Fruit fly (Drosophila melanogaster) whole organism, pupa: Measurements from ENCODE around the gene D19B.
"Not testable (repeated sequence)": the region's sequence is repeated elsewhere in the genome, so short reads cannot be mapped to it uniquely, and the experiment has no call there.

Experiments
- CG10348 ChIP-seq: fragments of 200-800 bp; sonication (Bioruptor generic); IDR thresholded peaks from 2 replicates; pipeline ENCODE4 v1.3.6; 2022; ENCODE audit warnings: missing biosample characterization, missing genetic modification characterization
- CG12605 ChIP-seq: fragments of 200-800 bp; sonication (Bioruptor generic); IDR thresholded peaks from 2 replicates; pipeline ENCODE4 v1.3.6; 2022; ENCODE audit warnings: missing biosample characterization, missing genetic modification characterization
- CG13204 ChIP-seq: fragments of 200-800 bp; sonication (Bioruptor generic); optimal IDR thresholded peaks from 2 replicates; lab custom pipeline; 2018; ENCODE audit warnings: missing biosample characterization, mild to moderate bottlenecking, missing genetic modification characterization, moderate library complexity
- CG14655 ChIP-seq: fragments of 200-800 bp; sonication (Bioruptor generic); optimal IDR thresholded peaks from 3 replicates; lab custom pipeline; 2017; ENCODE audit warnings: mild to moderate bottlenecking, missing biosample characterization, missing genetic modification reagents, missing genetic modification characterization
- CG15710 ChIP-seq: fragments of 200-800 bp; sonication (Bioruptor generic); optimal IDR thresholded peaks from 2 replicates; lab custom pipeline; 2018; ENCODE audit warnings: missing biosample characterization, mild to moderate bottlenecking, missing genetic modification characterization, moderate library complexity
- CG17806 ChIP-seq: fragments of 200-800 bp; sonication (Bioruptor generic); optimal IDR thresholded peaks from 2 replicates; lab custom pipeline; 2018; ENCODE audit warnings: missing biosample characterization, mild to moderate bottlenecking, missing genetic modification characterization, moderate library complexity
- CG32121 ChIP-seq: fragments of 200-800 bp; sonication (Bioruptor generic); IDR thresholded peaks from 2 replicates; pipeline ENCODE4 v1.3.6; 2022; ENCODE audit warnings: missing biosample characterization, missing genetic modification characterization
- CG34367 ChIP-seq: fragments of 200-800 bp; sonication (Bioruptor generic); optimal IDR thresholded peaks from 2 replicates; lab custom pipeline; 2018; ENCODE audit warnings: missing biosample characterization, mild to moderate bottlenecking, missing genetic modification characterization
- CG4496 ChIP-seq: fragments of 200-800 bp; sonication (Bioruptor generic); IDR thresholded peaks from 3 replicates; pipeline ENCODE4 v1.3.6; 2022; ENCODE audit warnings: missing biosample characterization, missing genetic modification characterization
- CG8159 ChIP-seq: fragments of 200-800 bp; sonication (Bioruptor generic); optimal IDR thresholded peaks from 3 replicates; lab custom pipeline; 2018; ENCODE audit warnings: missing biosample characterization, mild to moderate bottlenecking, missing genetic modification characterization, moderate library complexity
- CG8301 ChIP-seq: fragments of 200-800 bp; sonication (Bioruptor generic); optimal IDR thresholded peaks from 2 replicates; lab custom pipeline; 2018; ENCODE audit warnings: missing biosample characterization, mild to moderate bottlenecking, missing genetic modification characterization
- CG9948 ChIP-seq: fragments of 200-800 bp; sonication (Bioruptor generic); optimal IDR thresholded peaks from 2 replicates; lab custom pipeline; 2018; ENCODE audit warnings: missing biosample characterization, mild to moderate bottlenecking, missing genetic modification characterization, moderate library complexity
- D1 ChIP-seq: fragments of 200-800 bp; sonication (Bioruptor generic); optimal IDR thresholded peaks from 2 replicates; lab custom pipeline; 2018; ENCODE audit warnings: missing biosample characterization, mild to moderate bottlenecking, missing genetic modification characterization, moderate library complexity
- EcR ChIP-seq: fragments of 200-800 bp; sonication (Bioruptor generic); optimal IDR thresholded peaks from 3 replicates; lab custom pipeline; 2019; ENCODE audit warnings: missing biosample characterization, missing genetic modification characterization, mild to moderate bottlenecking, moderate library complexity, missing genetic modification reagents
- Ets98B ChIP-seq: fragments of 200-800 bp; sonication (Bioruptor generic); IDR thresholded peaks from 2 replicates; pipeline ENCODE4 v1.3.6; 2022; ENCODE audit warnings: missing biosample characterization, missing genetic modification characterization
- Pif1A ChIP-seq: fragments of 200-800 bp; sonication (Bioruptor generic); optimal IDR thresholded peaks from 3 replicates; lab custom pipeline; 2016; ENCODE audit warnings: missing biosample characterization, missing genetic modification characterization
- Pif1B ChIP-seq: fragments of 200-800 bp; sonication (Bioruptor generic); optimal IDR thresholded peaks from 3 replicates; lab custom pipeline; 2016; ENCODE audit warnings: missing biosample characterization, missing genetic modification characterization
- Snoo ChIP-seq: fragments of 200-800 bp; sonication (Bioruptor generic); optimal IDR thresholded peaks from 3 replicates; lab custom pipeline; 2017; ENCODE audit warnings: missing biosample characterization, mild to moderate bottlenecking, missing genetic modification characterization, inconsistent platforms
- fd96Ca ChIP-seq: fragments of 200-800 bp; sonication (Bioruptor generic); IDR thresholded peaks from 3 replicates; pipeline ENCODE4 v1.3.6; 2022; ENCODE audit warnings: missing biosample characterization, missing genetic modification characterization
- gl ChIP-seq: fragments of 200-800 bp; sonication (Bioruptor generic); optimal IDR thresholded peaks from 2 replicates; lab custom pipeline; 2018; ENCODE audit warnings: missing biosample characterization, mild to moderate bottlenecking, missing genetic modification characterization
- rn ChIP-seq: fragments of 200-800 bp; sonication (Bioruptor generic); IDR thresholded peaks from 2 replicates; pipeline ENCODE4 v1.3.6; 2022; ENCODE audit warnings: missing biosample characterization, missing genetic modification characterization

D19B gene

dm6 chr3L:6157327-6158032 is 27.2 kb downstream of the D19B start, which contains the start of gene CG13297:
Gene CG13297 (minus strand): TSS chr3L:6157377.
- TF ChIP-seq Ets98B (GFP tag; lab: Robert Waterston, UW), result no peak
- TF ChIP-seq rn (GFP tag; lab: Robert Waterston, UW), result no peak
- no peak; the same call in 1 of the 2 replicates for TF ChIP-seq CG32121 (GFP tag; lab: Robert Waterston, UW)
- no peak for TF ChIP-seq D1 (tag; lab: Kevin White, UChicago)
- TF ChIP-seq CG14655 (GFP tag; lab: Kevin White, UChicago), result no peak

dm6 chr3L:6154951-6155394 is 29.7 kb downstream of the D19B start:
- TF ChIP-seq Ets98B (GFP tag; lab: Robert Waterston, UW) (peak; percentile 61; the same call in 1 of the 2 replicates), CG8301 (tag; lab: Kevin White, UChicago) (no peak), Pif1B (GFP tag; lab: Kevin White, UChicago) (peak; percentile 71), CG13204 (GFP tag; lab: Kevin White, UChicago) (peak; percentile 89), rn (GFP tag; lab: Robert Waterston, UW) (no peak), Snoo (tag; lab: Kevin White, UChicago) (peak; percentile 43), EcR (peak; percentile 73), fd96Ca (GFP tag; lab: Robert Waterston, UW) (0 out of 3 replicates have a peak, but pooled peaks have one; percentile 42), CG17806 (peak; percentile 35), CG32121 (GFP tag; lab: Robert Waterston, UW) (peak; percentile 37; the same call in 1 of the 2 replicates), CG4496 (GFP tag; lab: Robert Waterston, UW) (peak; percentile 77), CG15710 (tag; lab: Kevin White, UChicago) (peak; percentile 65), Pif1A (GFP tag; lab: Kevin White, UChicago) (peak; percentile 81), CG10348 (GFP tag; lab: Robert Waterston, UW) (no peak), gl (peak; percentile 68), D1 (tag; lab: Kevin White, UChicago) (no peak), CG12605 (peak; percentile 91), CG14655 (GFP tag; lab: Kevin White, UChicago) (no peak), CG8159 (tag; lab: Kevin White, UChicago) (peak; percentile 42), CG9948 (no peak), CG34367 (peak; percentile 59)

DNA sequence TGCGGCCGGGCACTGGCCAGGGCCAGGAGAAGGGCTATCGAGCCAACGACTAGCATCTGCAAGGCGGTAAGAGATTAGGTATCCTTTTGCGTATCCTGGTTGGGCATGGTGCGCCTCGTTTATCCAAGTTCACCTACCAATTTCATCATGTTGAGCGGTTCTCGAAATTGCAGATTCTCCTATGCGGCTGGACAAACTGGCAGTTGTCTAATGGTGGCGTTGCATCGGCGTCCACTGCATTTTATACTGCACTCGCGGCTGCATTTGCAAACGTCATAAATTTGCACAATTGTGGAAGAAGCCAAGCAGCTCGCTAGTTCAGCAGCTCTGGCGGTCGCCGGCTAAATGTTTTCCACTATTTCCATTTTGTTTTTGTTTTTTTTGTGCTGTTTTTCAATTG is 32.2 kb downstream of the D19B start, which contains the start of gene Acp65Aa:
Gene Acp65Aa, minus strand, starts transcription at position 215 of the 400 bp plus-strand sequence.
- TF ChIP-seq Pif1A (GFP tag; lab: Kevin White, UChicago), result no peak
- TF ChIP-seq CG14655 (GFP tag; lab: Kevin White, UChicago), result no peak
- no peak for TF ChIP-seq CG15710 (tag; lab: Kevin White, UChicago)
- TF ChIP-seq gl, result no peak
- no peak for TF ChIP-seq rn (GFP tag; lab: Robert Waterston, UW)
- TF ChIP-seq CG4496 (GFP tag; lab: Robert Waterston, UW), result no peak
- TF ChIP-seq CG34367, result no peak
- no peak for TF ChIP-seq EcR

DNA sequence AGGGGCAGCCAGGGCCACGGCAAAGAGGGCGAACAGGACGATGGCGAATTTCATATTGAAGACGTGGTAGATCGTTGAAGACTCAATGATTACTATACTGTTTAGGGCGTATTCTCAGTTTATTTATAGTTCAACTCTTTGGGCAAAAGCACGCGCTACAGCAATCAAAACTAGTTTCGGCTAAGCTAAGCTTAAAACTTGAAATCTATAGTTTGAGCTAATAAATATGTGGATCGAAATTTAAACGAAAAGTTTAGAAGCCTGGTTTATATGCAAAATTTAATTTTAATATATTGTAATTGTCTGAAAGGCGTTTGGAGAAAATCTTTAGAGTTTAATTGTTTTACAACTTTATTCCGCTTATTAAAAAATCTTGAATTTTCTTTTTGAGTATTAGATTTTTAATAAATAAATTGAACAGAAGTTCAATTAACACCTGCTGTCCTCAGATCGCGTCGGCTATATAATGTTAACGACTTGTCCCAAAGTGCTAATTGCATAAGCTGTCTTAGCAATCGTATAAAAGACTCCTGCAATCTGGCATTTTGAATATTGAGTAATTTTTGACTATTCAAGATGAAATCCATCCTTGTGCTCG is 33.9 kb downstream of the D19B start, which contains the start of the genes Cpr65Ax2 and Lcp65Aa:
Gene Cpr65Ax2, minus strand, starts transcription at position 101 of the 598 bp plus-strand sequence.
Gene Lcp65Aa, plus strand, starts transcription at position 548 of the 598 bp plus-strand sequence.
- TF ChIP-seq CG34367; CG13204 (GFP tag; lab: Kevin White, UChicago); CG9948: not testable (repeated sequence)

DNA sequence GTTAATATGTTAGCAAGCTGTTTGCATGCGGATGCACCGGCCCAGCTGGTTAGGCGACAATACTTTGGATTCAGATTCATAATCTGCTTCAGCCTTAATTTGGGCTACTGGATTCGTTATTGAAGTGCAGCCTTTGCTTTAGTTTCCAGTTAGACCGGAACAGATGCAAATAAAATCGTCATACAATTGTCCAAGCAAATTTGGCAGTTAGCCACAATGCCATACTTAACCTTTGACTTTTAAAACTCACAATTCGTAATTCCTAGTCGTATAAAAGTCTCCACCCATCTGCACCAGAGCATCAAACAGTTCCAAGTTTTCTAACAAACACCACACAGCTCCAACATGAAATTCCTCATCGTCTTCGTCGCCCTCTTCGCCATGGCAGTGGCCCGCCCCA is 35.5 kb downstream of the D19B start, which contains the start of gene Lcp65Ab1:
Gene Lcp65Ab1, plus strand, starts transcription at position 301 of the 400 bp plus-strand sequence.
- TF ChIP-seq CG8301 (tag; lab: Kevin White, UChicago); CG34367; rn (GFP tag; lab: Robert Waterston, UW): not testable (repeated sequence)

DNA sequence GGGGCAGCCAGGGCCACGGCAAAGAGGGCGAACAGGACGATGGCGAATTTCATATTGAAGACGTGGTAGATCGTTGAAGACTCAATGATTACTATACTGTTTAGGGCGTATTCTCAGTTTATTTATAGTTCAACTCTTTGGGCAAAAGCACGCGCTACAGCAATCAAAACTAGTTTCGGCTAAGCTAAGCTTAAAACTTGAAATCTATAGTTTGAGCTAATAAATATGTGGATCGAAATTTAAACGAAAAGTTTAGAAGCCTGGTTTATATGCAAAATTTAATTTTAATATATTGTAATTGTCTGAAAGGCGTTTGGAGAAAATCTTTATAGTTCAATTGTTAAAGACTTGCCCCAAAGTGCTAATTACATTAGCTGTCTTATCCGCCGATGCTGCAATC is 36.8 kb downstream of the D19B start, which contains the start of gene Cpr65Ax1:
Gene Cpr65Ax1, minus strand, starts transcription at position 101 of the 400 bp plus-strand sequence.
- TF ChIP-seq Ets98B (GFP tag; lab: Robert Waterston, UW); CG13204 (GFP tag; lab: Kevin White, UChicago); Pif1A (GFP tag; lab: Kevin White, UChicago): not testable (repeated sequence)

DNA sequence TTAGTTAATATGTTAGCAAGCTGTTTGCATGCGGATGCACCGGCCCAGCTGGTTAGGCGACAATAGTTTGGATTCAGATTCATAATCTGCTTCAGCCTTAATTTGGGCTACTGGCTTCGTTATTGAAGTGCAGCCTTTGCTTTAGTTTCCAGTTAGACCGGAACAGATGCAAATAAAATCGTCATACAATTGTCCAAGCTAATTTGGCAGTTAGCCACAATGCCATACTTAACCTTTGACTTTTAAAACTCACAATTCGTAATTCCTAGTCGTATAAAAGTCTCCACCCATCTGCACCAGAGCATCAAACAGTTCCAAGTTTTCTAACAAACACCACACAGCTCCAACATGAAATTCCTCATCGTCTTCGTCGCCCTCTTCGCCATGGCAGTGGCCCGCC is 38.3 kb downstream of the D19B start, which contains the start of gene Lcp65Ab2:
Gene Lcp65Ab2, plus strand, starts transcription at position 301 of the 400 bp plus-strand sequence.
- TF ChIP-seq CG10348 (GFP tag; lab: Robert Waterston, UW); CG14655 (GFP tag; lab: Kevin White, UChicago); EcR: not testable (repeated sequence)
- TF ChIP-seq, all 21 proteins: peak for 0; not testable (repeated sequence) for 21
